Fruit fly (Drosophila melanogaster): ENCODE measurements around the gene CG2898.
A peak's percentile ranks its signal among the peaks of the same experiment; 100 is the strongest.

DNA sequence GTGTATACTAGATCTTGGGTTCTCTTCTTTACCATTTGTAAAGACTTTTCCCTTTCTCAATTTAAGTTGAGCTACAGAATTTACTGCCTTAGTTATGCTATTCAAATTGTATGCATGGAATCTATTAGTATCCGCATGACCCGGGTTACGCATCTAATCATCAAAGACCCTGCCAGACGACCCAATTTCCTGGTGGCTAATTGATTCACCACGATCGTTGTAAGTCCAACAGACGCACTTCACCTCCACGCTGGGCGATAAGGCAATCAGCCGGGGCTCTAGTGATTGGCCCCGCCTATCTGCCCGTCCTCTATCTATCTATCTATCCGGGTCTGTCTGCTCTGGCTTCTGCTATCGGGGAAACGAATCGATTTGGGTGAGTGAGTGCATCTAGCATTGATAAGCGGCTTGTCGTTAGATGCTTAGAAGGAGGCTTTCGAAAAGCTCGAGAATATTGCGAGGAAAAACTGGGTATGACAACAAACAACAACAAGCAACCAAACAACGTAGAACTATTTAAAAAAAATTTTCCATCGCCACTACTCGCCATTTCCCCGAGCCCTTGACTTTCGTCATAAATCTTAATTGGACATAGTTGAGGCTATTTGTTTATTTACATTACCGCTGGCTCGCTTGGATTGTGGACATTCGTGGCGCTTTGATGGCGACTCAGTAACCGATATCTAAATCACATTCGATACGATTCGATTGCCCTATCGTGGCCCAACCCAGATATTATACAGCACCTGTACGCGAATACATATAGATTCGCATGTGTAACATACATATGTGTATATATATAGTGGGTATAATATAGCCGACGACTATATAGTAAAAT, 4.8 kb upstream of the CG2898 start:
- TF ChIP-seq EcR (GFP tag; optimal IDR thresholded peaks at IDR 0.05), result peak; percentile 68
- TF ChIP-seq CG14655 (GFP tag; optimal IDR thresholded peaks at IDR 0.05), result no peak
- TF ChIP-seq CG15710 (tag; optimal IDR thresholded peaks at IDR 0.05), result no peak
